Fruit fly (Drosophila melanogaster) S2 (cell line): ENCODE measurements around the gene Gyc88E.

Experiments used
- CG8478 ChIP-seq: fragments of >200 bp; optimal IDR thresholded peaks from 2 replicates; lab custom pipeline; 2018
- CTCF ChIP-seq, 2 experiments: fragments of >200 bp; optimal IDR thresholded peaks; 2 replicates each; lab custom pipeline; 2018

- no peak for TF ChIP-seq CTCF (optimal IDR thresholded peaks at IDR 0.05; lab: Kevin White, UChicago)
- no peak for TF ChIP-seq CG8478 (lab: Kevin White, UChicago)
These were observed 35.5 kb upstream of the Gyc88E start for dm6 chr3R:15114465-15115228.
